Worm (Caenorhabditis elegans): Measurements from ENCODE around the gene ugt-3.

ce11 chrV:12835388-12835787, 35.3 kb upstream of the ugt-3 start, which contains the start of gene C44H9.4:
- TF ChIP-seq aly-2 (tag; optimal IDR thresholded peaks at IDR 0.05) = no peak
- TF ChIP-seq zag-1 (tag; optimal IDR thresholded peaks at IDR 0.05) = no peak
- no peak for TF ChIP-seq skn-1 (tag; optimal IDR thresholded peaks at IDR 0.05)
- TF ChIP-seq ceh-28 (tag; optimal IDR thresholded peaks at IDR 0.05) = no peak
- TF ChIP-seq elt-3 (tag; optimal IDR thresholded peaks at IDR 0.05) = no peak
- no peak for TF ChIP-seq unc-39 (tag; optimal IDR thresholded peaks at IDR 0.05)
- TF ChIP-seq fkh-10 (GFP tag; optimal IDR thresholded peaks at IDR 0.05) = no peak
- TF ChIP-seq ztf-11 (tag; optimal IDR thresholded peaks at IDR 0.05) = no peak
- TF ChIP-seq egl-27 (tag; optimal IDR thresholded peaks at IDR 0.05) = no peak
- no peak for TF ChIP-seq snpc-4 (tag; optimal IDR thresholded peaks at IDR 0.05)
- TF ChIP-seq pqm-1 (tag; optimal IDR thresholded peaks at IDR 0.05) = no peak
